Worm (Caenorhabditis elegans) whole organism, late embryonic: ENCODE measurements around the gene srz-97.
"Not testable (repeated sequence)": the region's sequence is repeated elsewhere in the genome, so short reads cannot be mapped to it uniquely, and the experiment has no call there.

ENCODE experiments used
- K02D7.2 ChIP-seq: sonication (generic microtip); optimal IDR thresholded peaks from 2 replicates; lab custom pipeline; 2017; ENCODE audit warnings: mild to moderate bottlenecking, missing genetic modification characterization, missing compliant biosample characterization
- K09A11.1 ChIP-seq: sonication (generic microtip); optimal IDR thresholded peaks from 2 replicates; lab custom pipeline; 2017; ENCODE audit warnings: antibody characterized with exemption, mild to moderate bottlenecking, missing genetic modification characterization, missing compliant biosample characterization; ENCODE audit not compliant: insufficient read depth
- ceh-9 ChIP-seq: sonication (generic microtip); optimal IDR thresholded peaks from 2 replicates; lab custom pipeline; 2016; ENCODE audit warnings: mild to moderate bottlenecking, missing genetic modification characterization, inconsistent platforms, missing compliant biosample characterization
- hlh-13 ChIP-seq: fragments of 200-800 bp; sonication (Bioruptor generic); optimal IDR thresholded peaks from 2 replicates; lab custom pipeline; 2018; ENCODE audit warnings: mild to moderate bottlenecking, missing genetic modification characterization, missing compliant biosample characterization
- ttx-3 ChIP-seq: sonication (generic microtip); optimal IDR thresholded peaks from 2 replicates; lab custom pipeline; 2016; ENCODE audit warnings: missing genetic modification reagents, missing genetic modification characterization, missing compliant biosample characterization

DNA sequence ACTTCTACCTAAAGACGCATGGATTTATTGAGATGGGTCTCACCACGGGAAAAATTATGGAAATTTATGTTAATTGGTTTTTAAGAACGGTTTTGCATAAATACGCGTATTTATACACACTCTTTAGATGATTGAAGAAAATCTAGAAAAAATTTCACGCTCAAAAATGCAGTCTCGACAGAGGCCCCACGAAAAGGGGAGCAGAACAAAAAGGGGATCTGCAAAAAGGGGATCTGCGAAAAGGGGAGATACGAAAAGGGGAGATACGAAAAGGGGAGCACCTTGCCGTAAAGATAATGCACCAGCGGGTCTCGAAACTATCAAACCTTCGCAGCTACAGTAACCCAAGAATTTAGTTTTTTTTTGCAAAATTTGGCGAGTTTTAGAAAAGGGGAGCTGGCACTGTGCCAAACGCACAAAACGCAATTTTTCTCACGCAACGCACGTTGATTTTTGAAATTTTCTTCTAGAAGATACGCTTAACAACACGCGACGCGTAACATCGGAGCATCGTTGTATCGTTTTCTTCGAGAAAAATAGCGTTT, 24.5 kb downstream of the srz-97 start:
- not testable (repeated sequence) for TF ChIP-seq K09A11.1 (tag; lab: Kevin White, UChicago); hlh-13; ceh-9; ttx-3 (tag; lab: Kevin White, UChicago); K02D7.2 (tag; lab: Kevin White, UChicago)
